Worm (Caenorhabditis elegans) whole organism, late embryonic: Measurements from ENCODE around the gene skih-2.
A peak's percentile ranks its signal among the peaks of the same experiment; 100 is the strongest.

Experiments used
- C08G9.2 ChIP-seq: sonication (generic microtip); optimal IDR thresholded peaks from 2 replicates; lab custom pipeline; 2016; ENCODE audit warnings: mild to moderate bottlenecking, missing genetic modification characterization, moderate library complexity, missing compliant biosample characterization
- K02D7.2 ChIP-seq: sonication (generic microtip); optimal IDR thresholded peaks from 2 replicates; lab custom pipeline; 2017; ENCODE audit warnings: mild to moderate bottlenecking, missing genetic modification characterization, missing compliant biosample characterization
- K09A11.1 ChIP-seq: sonication (generic microtip); optimal IDR thresholded peaks from 2 replicates; lab custom pipeline; 2017; ENCODE audit warnings: antibody characterized with exemption, mild to moderate bottlenecking, missing genetic modification characterization, missing compliant biosample characterization; ENCODE audit not compliant: insufficient read depth
- T23F11.4 ChIP-seq: fragments of 200-800 bp; sonication (Bioruptor generic); optimal IDR thresholded peaks from 2 replicates; lab custom pipeline; 2018; ENCODE audit warnings: mild to moderate bottlenecking, missing genetic modification characterization, missing compliant biosample characterization
- Y22D7AL.16 ChIP-seq: sonication (generic microtip); optimal IDR thresholded peaks from 2 replicates; lab custom pipeline; 2016; ENCODE audit warnings: missing genetic modification characterization, missing compliant biosample characterization
- ahr-1 ChIP-seq: sonication (generic microtip); optimal IDR thresholded peaks from 2 replicates; lab custom pipeline; 2016; ENCODE audit warnings: missing genetic modification characterization, missing compliant biosample characterization
- ceh-14 ChIP-seq: sonication (generic microtip); optimal IDR thresholded peaks from 2 replicates; lab custom pipeline; 2016; ENCODE audit warnings: missing genotype, missing genetic modification characterization, missing compliant biosample characterization
- ceh-18 ChIP-seq: sonication (generic microtip); optimal IDR thresholded peaks from 2 replicates; lab custom pipeline; 2016; ENCODE audit warnings: missing genetic modification characterization, missing compliant biosample characterization
- ceh-30 ChIP-seq: fragments of 150-350 bp; optimal IDR thresholded peaks from 2 replicates; lab custom pipeline; 2014; ENCODE audit warnings: missing biosample characterization, missing genetic modification characterization
- ceh-31 ChIP-seq: sonication (generic microtip); optimal IDR thresholded peaks from 2 replicates; lab custom pipeline; 2016; ENCODE audit warnings: missing genetic modification characterization, missing compliant biosample characterization
- ceh-6 ChIP-seq: fragments of 200-800 bp; sonication (Bioruptor generic); optimal IDR thresholded peaks from 2 replicates; lab custom pipeline; 2018; ENCODE audit warnings: mild to moderate bottlenecking, missing genetic modification characterization, missing compliant biosample characterization
- ceh-9 ChIP-seq: sonication (generic microtip); optimal IDR thresholded peaks from 2 replicates; lab custom pipeline; 2016; ENCODE audit warnings: mild to moderate bottlenecking, missing genetic modification characterization, inconsistent platforms, missing compliant biosample characterization
- che-1 ChIP-seq: sonication (generic microtip); optimal IDR thresholded peaks from 2 replicates; lab custom pipeline; 2016; ENCODE audit warnings: mild to moderate bottlenecking, missing genetic modification characterization, missing compliant biosample characterization
- elt-2 ChIP-seq: sonication (generic microtip); optimal IDR thresholded peaks from 2 replicates; lab custom pipeline; 2016; ENCODE audit warnings: missing genetic modification reagents, missing genetic modification characterization, missing compliant biosample characterization
- gmeb-2 ChIP-seq: sonication (generic microtip); optimal IDR thresholded peaks from 2 replicates; lab custom pipeline; 2016; ENCODE audit warnings: missing genetic modification characterization, inconsistent platforms, missing compliant biosample characterization
- hlh-13 ChIP-seq: fragments of 200-800 bp; sonication (Bioruptor generic); optimal IDR thresholded peaks from 2 replicates; lab custom pipeline; 2018; ENCODE audit warnings: mild to moderate bottlenecking, missing genetic modification characterization, missing compliant biosample characterization
- hlh-8 ChIP-seq: sonication (generic microtip); optimal IDR thresholded peaks from 2 replicates; lab custom pipeline; 2016; ENCODE audit warnings: missing genotype, missing genetic modification characterization, missing compliant biosample characterization
- lim-6 ChIP-seq: sonication (generic microtip); optimal IDR thresholded peaks from 2 replicates; lab custom pipeline; 2016; ENCODE audit warnings: missing genetic modification characterization, missing compliant biosample characterization
- lin-11 ChIP-seq: fragments of 200-800 bp; sonication (Bioruptor generic); optimal IDR thresholded peaks from 2 replicates; lab custom pipeline; 2018; ENCODE audit warnings: mild to moderate bottlenecking, missing genetic modification characterization, missing compliant biosample characterization
- madf-2 ChIP-seq: sonication (generic microtip); optimal IDR thresholded peaks from 2 replicates; lab custom pipeline; 2017; ENCODE audit warnings: missing genetic modification characterization, missing compliant biosample characterization
- mec-3 ChIP-seq: sonication (generic microtip); optimal IDR thresholded peaks from 2 replicates; lab custom pipeline; 2016; ENCODE audit warnings: borderline replicate concordance, missing genetic modification characterization, missing compliant biosample characterization
- nfya-1 ChIP-seq: sonication (generic microtip); optimal IDR thresholded peaks from 2 replicates; lab custom pipeline; 2017; ENCODE audit warnings: missing genetic modification characterization, mild to moderate bottlenecking, missing compliant biosample characterization, antibody characterized with exemption, moderate library complexity
- nhr-11 ChIP-seq: fragments of 150-350 bp; optimal IDR thresholded peaks from 2 replicates; lab custom pipeline; 2014; ENCODE audit warnings: missing biosample characterization, missing genetic modification characterization
- nhr-232 ChIP-seq: sonication (generic microtip); optimal IDR thresholded peaks from 2 replicates; lab custom pipeline; 2016; ENCODE audit warnings: missing genetic modification characterization, missing compliant biosample characterization
- npax-4 ChIP-seq: sonication (generic microtip); optimal IDR thresholded peaks from 2 replicates; lab custom pipeline; 2016; ENCODE audit warnings: missing genetic modification characterization, missing compliant biosample characterization
- odd-2 ChIP-seq: sonication (generic microtip); optimal IDR thresholded peaks from 2 replicates; lab custom pipeline; 2017; ENCODE audit warnings: antibody characterized with exemption, mild to moderate bottlenecking, missing genetic modification characterization, missing compliant biosample characterization
- pag-3 ChIP-seq: sonication (generic microtip); optimal IDR thresholded peaks from 2 replicates; lab custom pipeline; 2016; ENCODE audit warnings: missing compliant biosample characterization, missing genetic modification characterization, borderline replicate concordance
- pat-9 ChIP-seq: fragments of 200-800 bp; sonication (Bioruptor generic); optimal IDR thresholded peaks from 2 replicates; lab custom pipeline; 2018; ENCODE audit warnings: mild to moderate bottlenecking, missing genetic modification characterization, moderate library complexity, missing compliant biosample characterization
- pha-4 ChIP-seq: fragments of 150-350 bp; optimal IDR thresholded peaks from 2 replicates; lab custom pipeline; 2018; ENCODE audit warnings: missing biosample characterization, missing genetic modification reagents, missing genetic modification characterization
- sdc-2 ChIP-seq: sonication (generic microtip); optimal IDR thresholded peaks from 2 replicates; lab custom pipeline; 2016; ENCODE audit warnings: missing genotype, missing genetic modification characterization, missing compliant biosample characterization
- syd-9 ChIP-seq: sonication (generic microtip); optimal IDR thresholded peaks from 2 replicates; lab custom pipeline; 2016; ENCODE audit warnings: mild to moderate bottlenecking, missing genetic modification characterization, moderate library complexity, missing compliant biosample characterization
- unc-42 ChIP-seq: sonication (generic microtip); optimal IDR thresholded peaks from 2 replicates; lab custom pipeline; 2016; ENCODE audit warnings: missing genotype, missing genetic modification characterization, missing compliant biosample characterization
- unc-55 ChIP-seq: sonication (generic microtip); optimal IDR thresholded peaks from 2 replicates; lab custom pipeline; 2017; ENCODE audit warnings: missing biosample characterization, missing genetic modification reagents, missing genetic modification characterization
- unc-86 ChIP-seq: sonication (generic microtip); optimal IDR thresholded peaks from 2 replicates; lab custom pipeline; 2016; ENCODE audit warnings: missing genetic modification characterization, missing compliant biosample characterization
- zip-5 ChIP-seq: sonication (generic microtip); optimal IDR thresholded peaks from 2 replicates; lab custom pipeline; 2016; ENCODE audit warnings: missing genetic modification characterization, missing compliant biosample characterization

Gene skih-2

DNA sequence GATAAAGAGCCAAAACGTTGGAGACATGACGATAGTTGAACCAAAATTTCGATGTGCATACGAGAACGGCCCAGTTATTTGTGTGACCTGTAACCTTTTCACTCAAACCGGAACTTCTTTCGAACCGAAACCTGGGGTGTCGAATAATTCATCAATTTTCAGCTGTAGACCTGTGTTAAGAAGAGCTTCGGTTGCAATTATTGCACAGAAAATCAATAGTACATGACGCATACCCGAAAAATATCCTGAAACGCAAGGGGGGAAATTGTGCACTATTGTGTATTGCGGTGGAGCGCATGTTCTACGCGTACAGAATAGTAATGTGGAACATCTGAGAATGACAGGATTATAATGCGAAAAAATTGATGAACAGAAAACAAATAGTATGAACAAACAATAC lies 32.4 kb downstream of the skih-2 start, which contains the start of gene pigk-1:
pigk-1 (minus strand) TSS at position 248 of the 400 bp plus-strand sequence.
- TF ChIP-seq syd-9 (no peak), unc-55 (GFP tag; lab: Kevin White, UChicago) (no peak), sdc-2 (no peak), K02D7.2 (tag; lab: Kevin White, UChicago) (no peak), ceh-18 (no peak), pha-4 (tag; lab: Kevin White, UChicago) (no peak), lim-6 (tag; lab: Kevin White, UChicago) (no peak), elt-2 (tag; lab: Kevin White, UChicago) (no peak), che-1 (tag; lab: Kevin White, UChicago) (no peak), mec-3 (tag; lab: Kevin White, UChicago) (no peak), hlh-13 (GFP tag; lab: Kevin White, UChicago) (no peak), ceh-6 (no peak), ahr-1 (tag; lab: Kevin White, UChicago) (no peak), lin-11 (tag; lab: Kevin White, UChicago) (no peak), unc-42 (no peak), nfya-1 (tag; lab: Kevin White, UChicago) (no peak), odd-2 (tag; lab: Kevin White, UChicago) (no peak), unc-86 (tag; lab: Kevin White, UChicago) (no peak), C08G9.2 (tag; lab: Kevin White, UChicago) (no peak)

DNA sequence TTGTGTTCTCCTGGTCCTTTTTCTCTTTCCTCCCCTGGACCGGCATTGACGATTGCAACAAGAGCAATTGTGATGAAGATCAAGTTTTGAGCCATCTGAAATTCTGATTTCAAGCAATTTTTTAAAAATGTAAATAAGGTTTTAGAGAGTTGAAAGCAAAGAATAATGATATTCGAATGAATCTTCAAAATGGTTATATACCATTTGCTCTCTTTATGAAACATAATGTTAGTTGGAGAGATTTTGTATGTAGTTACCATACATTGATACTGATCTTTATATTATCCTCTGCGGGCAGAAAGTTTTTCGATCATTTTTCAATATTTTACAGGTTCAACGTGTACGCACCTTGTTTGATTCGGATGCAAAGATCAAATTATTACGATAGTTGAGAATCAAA lies 36.4 kb downstream of the skih-2 start, which contains the start of gene srlf-24:
srlf-24 (minus strand) TSS at position 101 of the 400 bp plus-strand sequence.
- no peak for TF ChIP-seq K02D7.2 (tag; lab: Kevin White, UChicago)
- TF ChIP-seq zip-5 (tag; lab: Kevin White, UChicago), result no peak
- TF ChIP-seq unc-86 (tag; lab: Kevin White, UChicago), result no peak
- no peak for TF ChIP-seq pha-4 (tag; lab: Kevin White, UChicago)
- no peak for TF ChIP-seq sdc-2
- TF ChIP-seq npax-4 (tag; lab: Kevin White, UChicago), result no peak
- TF ChIP-seq Y22D7AL.16 (tag; lab: Kevin White, UChicago), result no peak
- TF ChIP-seq ceh-6, result no peak
- TF ChIP-seq ahr-1 (tag; lab: Kevin White, UChicago), result no peak
- no peak for TF ChIP-seq unc-42
- TF ChIP-seq gmeb-2 (tag; lab: Kevin White, UChicago), result no peak
- no peak for TF ChIP-seq mec-3 (tag; lab: Kevin White, UChicago)
- no peak for TF ChIP-seq pag-3 (tag; lab: Kevin White, UChicago)
- TF ChIP-seq madf-2, result no peak
- TF ChIP-seq ceh-14 (tag; lab: Kevin White, UChicago), result no peak
- TF ChIP-seq, all 69 proteins: peak for 0

DNA sequence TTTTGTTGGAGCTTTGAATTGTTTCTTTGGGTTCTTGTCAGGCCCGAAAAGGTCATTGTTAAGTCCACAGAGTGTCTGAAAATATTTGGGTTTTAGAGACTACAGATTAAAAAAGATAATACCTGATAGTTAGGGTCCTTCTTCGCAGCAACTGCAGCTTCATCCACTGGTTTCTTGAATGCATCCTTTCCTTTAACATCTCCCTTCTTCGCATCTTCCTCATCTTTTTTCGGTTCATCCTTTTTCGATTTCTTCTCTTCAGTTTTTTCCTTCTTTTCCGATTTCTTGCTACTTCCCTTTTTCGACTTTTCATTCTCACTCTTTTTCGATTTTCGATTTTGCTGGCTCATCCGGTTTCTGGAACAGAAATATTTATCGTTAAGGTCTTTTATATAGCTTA lies 38.7 kb downstream of the skih-2 start:
- TF ChIP-seq K09A11.1 (no peak), pat-9 (tag; lab: Kevin White, UChicago) (no peak), nhr-11 (tag; lab: Kevin White, UChicago) (peak; percentile 79)
- TF ChIP-seq, all 69 proteins: peak for 1

DNA sequence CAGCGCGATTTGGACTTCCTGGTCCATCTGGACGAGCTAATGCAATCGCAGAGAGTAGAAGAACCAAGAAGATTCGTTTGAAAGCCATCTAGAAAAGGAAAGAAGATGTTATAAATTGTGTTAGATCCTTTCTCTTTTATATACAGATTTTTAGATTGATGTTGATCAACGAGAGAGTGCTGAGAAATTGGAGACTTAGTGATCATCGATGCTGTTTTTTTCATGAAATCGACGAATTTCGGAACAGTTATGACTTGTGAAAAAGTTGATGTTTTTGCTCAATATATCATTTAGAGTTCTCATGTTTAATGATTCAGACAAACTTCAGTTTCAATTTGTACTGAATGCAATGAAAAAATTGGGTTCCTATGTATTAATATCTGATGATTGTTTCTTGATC lies 39.6 kb downstream of the skih-2 start, which contains the start of gene srlf-17:
srlf-17 (minus strand) TSS at position 101 of the 400 bp plus-strand sequence.
- TF ChIP-seq hlh-8 (tag; lab: Kevin White, UChicago) (no peak), ceh-30 (no peak), ceh-31 (no peak), ceh-6 (no peak), hlh-13 (GFP tag; lab: Kevin White, UChicago) (no peak), T23F11.4 (GFP tag; lab: Kevin White, UChicago) (no peak), gmeb-2 (tag; lab: Kevin White, UChicago) (no peak), nhr-232 (tag; lab: Kevin White, UChicago) (no peak), ceh-9 (no peak)
